Worm (Caenorhabditis elegans): ENCODE results near the gene F02E11.2.

- TF ChIP-seq nhr-11 (tag; optimal IDR thresholded peaks at IDR 0.05) (no peak), ama-1 (optimal IDR thresholded peaks at IDR 0.05) (no peak), nhr-237 (tag; optimal IDR thresholded peaks at IDR 0.05) (no peak), nhr-76 (tag; optimal IDR thresholded peaks at IDR 0.05) (no peak), unc-62 (GFP tag; optimal IDR thresholded peaks at IDR 0.05) (no peak), efl-3 (GFP tag; optimal IDR thresholded peaks at IDR 0.05) (no peak), aha-1 (tag; optimal IDR thresholded peaks at IDR 0.05) (no peak), C16A3.4 (tag; optimal IDR thresholded peaks at IDR 0.05) (no peak), C34B4.2 (tag; optimal IDR thresholded peaks at IDR 0.05) (no peak), isw-1 (GFP tag; IDR thresholded peaks at IDR 0.05) (no peak), hlh-4 (tag; optimal IDR thresholded peaks at IDR 0.05) (no peak), nhr-12 (tag; optimal IDR thresholded peaks at IDR 0.05) (no peak)
Measured at ce11 chrII:3250195-3250594, 12.4 kb upstream of the F02E11.2 start.

Data from whole organism, L1 larva.